Fruit fly (Drosophila melanogaster): ENCODE data around the gene Rab9D.

Gene Rab9D

DNA sequence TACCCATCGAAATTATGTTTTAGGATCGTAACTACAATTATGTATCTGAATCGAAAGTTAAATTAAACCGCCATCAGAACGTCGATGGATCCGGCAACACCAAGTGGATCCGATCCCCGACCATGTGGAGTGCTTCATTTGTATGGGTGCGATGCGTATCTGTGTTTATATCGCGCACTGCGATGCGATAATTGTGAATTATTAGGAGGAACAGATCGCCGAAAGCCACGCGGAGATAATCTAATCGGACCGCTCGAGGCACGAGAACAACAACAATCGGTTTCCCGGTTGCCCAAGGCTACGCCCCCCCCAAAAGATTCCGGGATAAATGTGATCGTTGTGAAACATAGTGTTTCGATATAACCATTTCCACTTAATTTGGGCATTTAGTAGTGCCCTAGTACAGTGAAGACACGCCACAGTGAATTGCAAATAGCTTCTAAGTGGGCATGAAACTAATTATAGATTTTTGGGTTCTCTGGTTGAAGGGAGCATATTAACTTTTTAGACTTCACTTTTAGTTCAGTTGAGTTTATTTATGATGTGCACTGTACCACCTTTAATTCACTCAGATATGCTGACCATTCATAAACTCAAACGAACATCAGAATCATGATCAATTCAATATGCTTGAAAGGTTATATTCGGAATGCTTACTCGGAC is 11.5 kb downstream of the Rab9D start:
- TF ChIP-seq rgr (GFP tag; optimal IDR thresholded peaks at IDR 0.05) (no peak), ey (GFP tag; optimal IDR thresholded peaks at IDR 0.05) (peak; percentile 31), sv (GFP tag; optimal IDR thresholded peaks at IDR 0.05) (peak; percentile 11), tai (GFP tag; optimal IDR thresholded peaks at IDR 0.05) (no peak), jim (GFP tag; optimal IDR thresholded peaks at IDR 0.05) (no peak), dl (GFP tag; optimal IDR thresholded peaks at IDR 0.05; ENCODE audit: insufficient read depth in 1 of 2, partially characterized antibody in 2 of 2) (no peak), Hnf4 (GFP tag; optimal IDR thresholded peaks at IDR 0.05) (no peak), HLH106 (tag; optimal IDR thresholded peaks at IDR 0.05) (no peak)

- TF ChIP-seq psq (GFP tag; optimal IDR thresholded peaks at IDR 0.05) (peak; percentile 28), rgr (GFP tag; optimal IDR thresholded peaks at IDR 0.05) (peak; percentile 44), HLH106 (tag; optimal IDR thresholded peaks at IDR 0.05) (peak; percentile 43), brk (GFP tag; optimal IDR thresholded peaks at IDR 0.05) (no peak), foxo (GFP tag; optimal IDR thresholded peaks at IDR 0.05) (peak in 1 of 2 experiments; percentile 32), pan (optimal IDR thresholded peaks at IDR 0.05) (no peak)
Measured at dm6 chrX:10601479-10601921, 12.6 kb downstream of the Rab9D start.

DNA sequence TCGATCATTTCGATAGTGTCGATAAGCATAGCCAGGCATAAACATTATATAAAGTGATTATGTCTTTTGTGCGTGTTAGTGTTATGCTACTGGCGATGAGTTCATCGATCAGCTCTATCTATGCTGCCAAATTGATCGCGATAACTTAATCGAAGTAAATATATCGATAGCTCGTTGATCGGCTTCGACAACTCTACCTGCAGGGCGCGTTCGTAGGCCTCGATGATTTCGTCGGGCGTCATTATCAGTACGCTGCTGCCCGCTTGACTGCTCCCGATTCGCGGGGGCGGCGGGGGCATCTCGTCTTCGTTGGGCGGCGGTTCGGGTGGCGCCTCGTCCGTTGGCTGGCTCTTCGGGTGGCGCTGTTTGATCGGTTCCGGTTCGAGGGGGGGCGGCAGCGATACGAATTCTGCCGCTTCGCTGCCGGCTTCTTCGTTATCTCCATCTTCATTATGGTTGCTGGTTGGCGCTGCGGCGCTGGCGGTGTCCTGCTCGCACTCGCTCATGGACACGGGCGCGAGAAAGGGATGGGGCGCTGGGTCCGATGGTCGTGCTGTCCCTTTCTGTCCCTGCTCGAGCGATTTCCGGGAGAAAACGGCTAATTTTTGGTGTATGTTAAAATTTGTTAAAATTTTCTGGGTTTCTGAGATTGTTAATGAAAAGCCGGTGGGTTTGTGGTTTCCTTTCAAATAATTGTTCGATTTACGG is 13.3 kb downstream of the Rab9D start, which contains the start of gene CG1628:
TSS of gene CG1628 (minus strand) at position 658 of the 708 bp plus-strand sequence.
- no peak for TF ChIP-seq ey (GFP tag; optimal IDR thresholded peaks at IDR 0.05)
- peak; percentile 0 for TF ChIP-seq dmrt93B (GFP tag; optimal IDR thresholded peaks at IDR 0.05)

- TF ChIP-seq psq (GFP tag; optimal IDR thresholded peaks at IDR 0.05) (no peak), Mio (GFP tag; optimal IDR thresholded peaks at IDR 0.05) (no peak), CG9705 (GFP tag; optimal IDR thresholded peaks at IDR 0.05) (no peak), pan (optimal IDR thresholded peaks at IDR 0.05) (peak; percentile 24), Dfd (GFP tag; optimal IDR thresholded peaks at IDR 0.05) (peak; percentile 95)
Measured at dm6 chrX:10606889-10607478, 18.1 kb downstream of the Rab9D start.

DNA sequence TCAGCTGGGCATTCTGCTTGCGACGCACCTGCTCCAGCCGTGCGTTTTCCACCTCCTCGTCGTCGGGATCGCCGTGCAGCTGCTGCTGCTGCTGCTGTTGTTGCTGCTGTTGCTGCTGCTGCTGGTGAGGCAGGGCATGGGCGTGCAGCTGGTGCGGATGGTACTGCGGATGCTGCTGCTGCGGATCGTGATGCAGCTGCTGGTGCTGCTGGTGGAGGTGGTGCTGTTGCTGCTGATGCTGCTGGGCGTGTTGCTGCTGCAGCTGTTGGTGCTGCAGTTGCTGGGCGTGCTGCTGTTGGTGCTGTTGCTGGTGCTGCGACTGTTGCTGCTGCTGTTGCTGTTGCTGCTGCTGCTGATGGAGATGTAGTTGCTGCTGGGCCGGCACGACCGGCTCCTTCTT is 18.7 kb downstream of the Rab9D start:
- TF ChIP-seq Dfd (GFP tag; optimal IDR thresholded peaks at IDR 0.05) (peak; percentile 93), woc (GFP tag; optimal IDR thresholded peaks at IDR 0.05) (no peak)

dm6 chrX:10613568-10613967 is 24.7 kb downstream of the Rab9D start:
- TF ChIP-seq pan (optimal IDR thresholded peaks at IDR 0.05) = no peak
- no peak for TF ChIP-seq usp (GFP tag; optimal IDR thresholded peaks at IDR 0.05)
- no peak for TF ChIP-seq Vsx2 (GFP tag; optimal IDR thresholded peaks at IDR 0.05; ENCODE audit: partially characterized antibody)
- TF ChIP-seq jim (GFP tag; optimal IDR thresholded peaks at IDR 0.05) = no peak
- TF ChIP-seq Rel (GFP tag; optimal IDR thresholded peaks at IDR 0.05) = no peak
- no peak for TF ChIP-seq Rel (tag; optimal IDR thresholded peaks at IDR 0.05)
- no peak for TF ChIP-seq Jra (GFP tag; optimal IDR thresholded peaks at IDR 0.05)
- TF ChIP-seq br (GFP tag; optimal IDR thresholded peaks at IDR 0.05) = no peak
- no peak for TF ChIP-seq OdsH (GFP tag; optimal IDR thresholded peaks at IDR 0.05)
- TF ChIP-seq lola (GFP tag; optimal IDR thresholded peaks at IDR 0.05) = no peak
- no peak for TF ChIP-seq Abd-B (GFP tag; optimal IDR thresholded peaks at IDR 0.05)

dm6 chrX:10615215-10615614 is 26.3 kb downstream of the Rab9D start:
- TF ChIP-seq foxo (GFP tag; optimal IDR thresholded peaks at IDR 0.05) (peak in 1 of 2 experiments; percentile 7), GATAd (GFP tag; optimal IDR thresholded peaks at IDR 0.05) (no peak), woc (GFP tag; optimal IDR thresholded peaks at IDR 0.05) (no peak), dmrt93B (GFP tag; optimal IDR thresholded peaks at IDR 0.05) (no peak), dsf (GFP tag; optimal IDR thresholded peaks at IDR 0.05; ENCODE audit: borderline replicate concordance) (no peak)

All from whole organism, wandering third instar larva.